Worm (Caenorhabditis elegans) whole organism, dauer: ENCODE data around the gene scl-24.
"Not testable (repeated sequence)": the region's sequence is repeated elsewhere in the genome, so short reads cannot be mapped to it uniquely, and the experiment has no call there.

Source experiments
- unc-62 ChIP-seq: sonication (generic microtip); optimal IDR thresholded peaks from 2 replicates; lab custom pipeline; 2017; ENCODE audit warnings: missing biosample characterization, missing genetic modification reagents, missing genetic modification characterization

scl-24 gene

DNA sequence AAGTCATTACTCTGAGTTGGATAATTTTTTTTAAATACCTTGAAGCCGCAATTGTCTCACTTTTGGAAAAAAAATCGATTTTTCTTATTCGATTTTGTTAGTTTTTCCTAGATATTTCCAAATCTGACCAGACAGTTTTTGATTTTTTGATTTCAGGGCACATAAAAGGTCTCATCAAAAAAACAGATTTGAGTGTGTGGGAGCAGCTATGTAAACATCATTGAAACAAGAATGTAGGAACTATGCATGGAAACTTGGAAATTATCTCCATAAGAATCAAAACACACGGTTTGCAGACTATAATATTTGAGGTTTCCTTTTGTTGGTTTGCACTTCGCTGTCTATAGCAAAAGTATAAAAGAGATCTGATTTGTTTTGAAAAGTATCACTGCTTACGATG is at the start of gene scl-24:
Gene scl-24, plus strand, starts transcription at position 301 of the 400 bp plus-strand sequence.
- TF ChIP-seq unc-62 (GFP tag; lab: Kevin White, UChicago), result no peak

DNA sequence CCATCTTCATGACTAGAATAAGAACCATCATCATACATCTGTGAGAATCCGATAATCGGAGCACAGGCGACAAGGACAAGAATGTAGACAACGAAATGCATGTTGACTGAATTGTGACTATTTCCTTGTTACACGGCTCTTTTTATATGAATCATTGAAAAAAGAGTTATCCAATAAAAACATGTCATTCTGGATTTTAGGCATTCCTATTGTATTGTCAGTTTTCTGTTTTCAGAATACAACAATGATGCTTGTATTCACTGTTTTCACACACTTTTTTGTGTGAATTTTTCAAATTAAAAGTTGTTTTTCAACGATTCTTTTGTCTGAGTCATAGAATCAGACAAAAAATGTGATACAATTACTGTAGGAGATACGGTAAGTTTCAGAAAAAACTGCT is 49.6 kb upstream of the scl-24 start, which contains the start of gene F20E11.18:
Gene F20E11.18, minus strand, starts transcription at position 101 of the 400 bp plus-strand sequence.
- TF ChIP-seq unc-62 (GFP tag; lab: Kevin White, UChicago), result no peak

DNA sequence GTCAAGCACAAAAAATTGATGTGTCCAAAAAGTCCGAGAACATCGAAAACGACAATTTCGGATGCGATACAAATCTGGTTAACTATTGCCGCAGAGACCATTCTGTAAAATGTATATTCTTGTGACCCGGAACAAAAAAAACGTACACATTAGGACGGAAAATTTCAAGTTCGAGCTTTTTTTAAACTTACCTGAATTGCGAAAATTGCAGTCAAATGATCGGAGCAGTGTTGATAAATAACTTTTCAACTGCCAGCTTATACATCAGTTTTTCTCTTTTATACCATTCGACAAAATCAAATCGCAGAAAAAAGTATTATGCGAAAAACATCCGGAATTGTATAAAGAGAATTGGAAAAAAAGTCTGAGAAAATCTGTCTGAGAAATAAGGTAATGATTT is 47.8 kb upstream of the scl-24 start, which contains the start of gene srsx-2:
Gene srsx-2, minus strand, starts transcription at position 101 of the 400 bp plus-strand sequence.
- TF ChIP-seq unc-62 (GFP tag; lab: Kevin White, UChicago), result no peak

DNA sequence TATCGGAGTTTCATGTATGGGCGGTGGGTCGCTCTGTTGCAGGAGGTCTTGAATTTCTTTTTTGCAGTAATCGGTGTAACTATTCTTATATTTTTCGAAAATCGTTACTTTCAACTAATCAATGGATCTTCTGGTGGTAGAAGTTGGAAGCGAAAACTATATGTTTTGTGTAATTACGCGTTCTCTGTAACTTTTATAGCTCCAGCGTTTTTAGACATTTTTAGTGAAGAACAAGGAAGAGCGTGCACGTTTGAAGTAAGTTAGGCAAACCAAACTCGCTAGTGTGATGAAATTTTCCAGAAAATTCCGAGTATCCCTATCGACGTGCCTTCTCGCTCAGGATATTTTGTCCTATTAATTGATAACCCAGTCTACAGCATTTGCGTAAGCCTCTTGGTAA is 46.7 kb upstream of the scl-24 start, which contains the start of gene srh-154:
Gene srh-154, plus strand, starts transcription at position 301 of the 400 bp plus-strand sequence.
- TF ChIP-seq unc-62 (GFP tag; lab: Kevin White, UChicago), result no peak

DNA sequence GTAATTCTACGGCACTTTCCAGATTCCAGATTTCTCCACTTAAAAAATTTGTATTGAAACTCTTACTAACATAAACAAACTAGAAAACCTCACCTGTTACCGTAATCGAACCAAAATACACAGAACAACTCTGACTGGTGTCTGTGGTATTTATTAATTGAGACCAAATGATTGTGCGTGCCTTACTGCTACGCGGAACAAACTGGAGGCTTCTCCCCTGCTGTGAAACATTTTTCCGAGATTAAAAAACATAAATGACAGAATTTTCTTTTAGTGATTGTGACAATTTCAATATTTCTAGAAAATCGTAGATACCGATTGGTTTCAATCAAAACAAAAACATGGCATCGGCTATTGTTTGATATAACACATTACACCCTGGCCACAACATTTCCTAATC is 36.3 kb upstream of the scl-24 start:
- TF ChIP-seq unc-62 (GFP tag; lab: Kevin White, UChicago), result no peak

DNA sequence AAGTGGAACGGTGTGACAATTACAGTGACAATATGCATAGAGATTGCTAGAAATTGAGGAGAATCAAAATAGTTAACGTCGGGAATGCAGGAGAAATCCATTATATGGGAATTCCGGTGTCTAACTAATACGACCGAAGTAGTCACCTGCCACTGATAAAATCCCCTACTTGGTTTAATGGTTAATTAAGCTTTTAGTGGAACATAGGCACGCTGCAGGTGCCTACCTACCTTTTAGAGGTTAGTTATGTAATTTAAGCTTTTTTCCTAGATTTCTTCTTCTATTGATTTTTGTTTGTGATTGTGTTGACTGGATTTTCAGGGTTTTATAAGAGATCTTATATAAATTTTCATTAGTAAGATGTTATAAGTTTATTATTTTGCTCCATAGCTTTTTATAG is 29.9 kb upstream of the scl-24 start, which contains the start of gene srh-203:
Gene srh-203, minus strand, starts transcription at position 101 of the 400 bp plus-strand sequence.
- TF ChIP-seq unc-62 (GFP tag; lab: Kevin White, UChicago), result not testable (repeated sequence)

DNA sequence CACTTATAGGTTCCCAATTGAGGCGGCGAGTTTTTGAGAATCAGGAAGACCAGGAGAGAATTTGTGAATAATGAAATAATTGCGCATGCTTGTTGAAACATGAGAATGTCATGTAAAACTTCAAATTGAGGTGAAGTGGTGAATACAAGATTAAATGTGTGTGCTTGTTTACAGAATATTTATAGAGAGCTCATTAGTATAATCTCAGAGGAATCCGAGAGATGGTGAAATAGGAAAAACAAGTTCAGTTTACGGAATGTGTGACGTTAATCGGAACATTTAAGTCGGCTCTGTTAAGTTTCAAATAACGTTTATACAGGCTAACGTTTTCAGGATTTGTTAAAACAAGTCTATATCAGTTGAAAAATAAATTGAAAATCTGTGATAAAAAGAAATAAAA is 28.1 kb upstream of the scl-24 start, which contains the start of gene str-200:
Gene str-200, minus strand, starts transcription at position 101 of the 400 bp plus-strand sequence.
- TF ChIP-seq unc-62 (GFP tag; lab: Kevin White, UChicago), result no peak

DNA sequence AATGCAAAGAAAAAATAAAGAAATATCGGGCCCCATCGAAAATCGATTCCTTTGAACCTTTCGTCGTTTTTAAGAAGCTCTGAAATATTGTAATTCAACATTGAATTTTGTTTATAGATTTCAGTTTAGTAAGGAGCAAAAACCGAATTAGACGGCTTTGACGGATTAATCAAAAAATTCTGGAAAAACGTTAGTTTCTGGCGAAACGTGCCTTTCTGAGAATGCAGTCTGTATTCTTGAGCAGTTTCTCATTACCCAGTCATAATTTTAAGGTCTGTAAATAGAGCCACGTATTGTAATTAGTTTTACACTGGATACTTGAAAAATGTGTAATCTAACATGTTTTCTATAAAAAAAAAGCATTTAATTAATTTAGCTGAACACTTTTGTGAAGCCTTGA is 26.1 kb upstream of the scl-24 start, which contains the start of gene srz-48:
Gene srz-48, minus strand, starts transcription at position 101 of the 400 bp plus-strand sequence.
- no peak for TF ChIP-seq unc-62 (GFP tag; lab: Kevin White, UChicago)

DNA sequence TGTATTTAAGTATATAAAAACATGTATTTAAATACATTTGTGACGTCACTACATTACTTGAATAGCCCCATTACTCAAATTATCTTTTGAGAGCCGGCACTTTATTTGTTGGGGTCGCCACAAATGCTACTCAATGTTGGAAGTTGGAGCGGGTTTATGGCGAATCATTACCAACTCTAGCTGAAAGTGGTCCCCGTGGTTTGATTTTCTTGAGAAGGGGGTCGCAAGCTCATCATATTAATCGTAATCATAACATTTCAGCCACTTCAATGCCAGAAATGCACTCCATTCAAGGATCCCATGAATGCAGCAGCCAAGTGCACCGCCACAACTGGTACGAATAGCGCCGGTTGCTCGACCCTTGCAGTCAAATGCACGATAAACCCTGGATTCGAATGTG is 21.9 kb upstream of the scl-24 start, which contains the start of gene F20E11.7:
Gene F20E11.7, plus strand, starts transcription at position 301 of the 400 bp plus-strand sequence.
- not testable (repeated sequence) for TF ChIP-seq unc-62 (GFP tag; lab: Kevin White, UChicago)

DNA sequence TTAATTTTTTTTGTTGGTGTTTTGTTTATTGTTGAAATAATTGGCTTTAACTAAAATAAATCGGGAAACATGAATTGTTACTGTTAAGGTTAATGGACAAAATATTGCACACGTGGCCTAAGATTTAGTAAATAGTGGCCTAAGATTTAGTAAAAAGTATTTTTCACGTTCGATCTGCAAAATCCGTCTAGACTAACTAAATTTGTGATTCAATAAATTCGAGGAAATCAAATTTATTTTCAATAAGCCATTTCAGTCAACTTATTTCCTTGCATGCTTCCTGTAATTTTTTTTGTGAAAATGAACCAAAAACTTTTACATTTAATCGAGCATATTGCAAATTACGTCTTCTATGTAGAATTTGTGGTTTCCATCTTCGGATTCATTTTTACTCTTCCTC is 19.4 kb upstream of the scl-24 start, which contains the start of gene srw-72:
Gene srw-72, plus strand, starts transcription at position 301 of the 400 bp plus-strand sequence.
- TF ChIP-seq unc-62 (GFP tag; lab: Kevin White, UChicago), result no peak

DNA sequence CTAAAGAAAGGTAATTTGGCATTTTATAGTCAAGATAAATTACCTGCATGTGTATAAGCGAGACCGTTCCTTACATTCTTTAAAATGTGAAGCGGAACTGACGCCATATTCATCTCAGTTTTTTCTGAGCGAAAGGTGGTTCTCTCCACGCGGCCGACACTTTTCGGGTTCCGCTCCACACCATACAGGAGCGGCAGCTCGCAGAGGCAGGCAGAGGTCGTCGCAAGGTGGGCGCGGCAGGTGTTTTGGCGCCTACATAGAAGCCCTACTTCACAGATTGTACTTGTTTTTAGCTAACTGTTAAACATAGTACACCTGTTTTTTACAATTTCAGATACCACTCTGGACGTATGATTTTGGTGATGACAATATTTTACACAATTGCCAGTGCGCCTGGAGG is 18.3 kb upstream of the scl-24 start:
- no peak for TF ChIP-seq unc-62 (GFP tag; lab: Kevin White, UChicago)

DNA sequence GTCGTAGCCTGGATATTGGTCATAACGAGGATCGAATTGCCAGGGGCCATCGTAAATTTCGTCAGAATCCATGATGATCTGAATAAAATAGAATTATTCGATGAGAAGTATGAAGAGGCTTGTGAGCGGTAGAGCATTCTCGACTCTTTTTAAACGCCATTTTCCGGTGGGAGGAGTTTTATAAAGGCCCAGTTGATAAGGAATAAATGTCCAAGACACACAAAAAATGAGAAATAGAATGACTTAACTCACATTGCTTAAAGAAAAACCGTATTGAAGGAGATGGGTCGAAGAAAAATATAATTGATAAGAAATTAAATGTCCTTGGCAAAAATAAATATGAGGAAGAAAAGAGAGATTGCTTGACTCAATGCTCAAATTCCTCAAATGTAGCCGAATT is 17.0 kb upstream of the scl-24 start, which contains the start of gene F20E11.17:
Gene F20E11.17, minus strand, starts transcription at position 101 of the 400 bp plus-strand sequence.
- TF ChIP-seq unc-62 (GFP tag; lab: Kevin White, UChicago), result no peak

DNA sequence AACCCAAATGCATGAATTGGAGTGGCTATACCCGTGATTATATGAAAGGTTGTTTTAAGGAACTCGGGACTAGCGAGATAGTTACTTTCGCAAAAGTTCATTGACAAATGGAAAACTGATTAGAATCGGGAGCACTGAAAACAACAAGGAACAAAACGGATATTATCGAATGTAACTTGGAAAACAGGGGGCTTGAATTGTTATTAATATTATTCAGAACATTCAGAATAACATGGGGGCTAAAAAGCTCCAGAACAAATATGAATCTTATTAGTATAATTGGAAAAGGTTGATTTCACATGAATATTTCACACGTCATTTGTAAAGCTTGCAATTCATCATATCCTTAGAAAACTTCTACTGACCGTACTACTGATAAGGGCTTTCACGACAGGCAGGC is 14.6 kb upstream of the scl-24 start, which contains the start of gene srh-235:
Gene srh-235, minus strand, starts transcription at position 101 of the 400 bp plus-strand sequence.
- no peak for TF ChIP-seq unc-62 (GFP tag; lab: Kevin White, UChicago)

DNA sequence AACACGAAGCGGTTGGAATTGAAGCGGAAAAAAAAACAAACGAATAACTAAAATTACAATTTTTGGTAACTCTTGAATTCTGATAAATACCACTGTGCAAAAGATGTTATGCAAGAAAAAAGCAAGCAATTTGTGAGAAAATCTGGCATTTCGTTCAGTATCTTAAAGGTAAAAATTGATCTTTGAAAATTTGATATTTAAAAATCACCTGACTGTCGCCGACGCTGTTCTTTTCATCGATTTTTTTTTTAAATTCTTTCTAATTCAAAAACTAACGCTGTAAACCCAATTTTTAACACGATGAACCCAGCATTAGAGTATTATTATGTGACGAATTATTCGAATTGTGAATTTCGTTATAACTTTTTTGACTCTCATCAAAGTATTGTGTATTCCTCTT is 12.4 kb upstream of the scl-24 start, which contains the start of gene srh-123:
Gene srh-123, plus strand, starts transcription at position 301 of the 400 bp plus-strand sequence.
- no peak for TF ChIP-seq unc-62 (GFP tag; lab: Kevin White, UChicago)

DNA sequence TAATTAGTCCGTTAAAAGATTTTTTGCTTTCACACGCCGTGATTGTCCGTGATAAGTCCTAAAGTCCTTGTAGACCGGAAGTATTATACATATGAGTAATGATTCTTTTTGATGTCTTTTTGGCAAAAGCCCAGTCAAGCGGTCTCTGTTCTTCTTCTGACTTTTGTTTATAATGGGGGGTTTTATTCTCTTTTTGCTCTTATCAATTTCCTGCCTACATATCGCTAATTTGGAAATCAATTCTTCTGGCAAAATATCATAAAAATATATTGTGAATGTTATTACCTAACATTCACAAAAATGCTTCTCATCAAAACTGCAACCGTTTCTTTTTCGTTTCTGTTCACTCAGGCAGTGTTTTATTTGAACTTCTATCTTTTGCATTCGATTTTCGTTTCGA is 9.6 kb upstream of the scl-24 start, which contains the start of gene srbc-61:
Gene srbc-61, plus strand, starts transcription at position 301 of the 400 bp plus-strand sequence.
- no peak for TF ChIP-seq unc-62 (GFP tag; lab: Kevin White, UChicago)

DNA sequence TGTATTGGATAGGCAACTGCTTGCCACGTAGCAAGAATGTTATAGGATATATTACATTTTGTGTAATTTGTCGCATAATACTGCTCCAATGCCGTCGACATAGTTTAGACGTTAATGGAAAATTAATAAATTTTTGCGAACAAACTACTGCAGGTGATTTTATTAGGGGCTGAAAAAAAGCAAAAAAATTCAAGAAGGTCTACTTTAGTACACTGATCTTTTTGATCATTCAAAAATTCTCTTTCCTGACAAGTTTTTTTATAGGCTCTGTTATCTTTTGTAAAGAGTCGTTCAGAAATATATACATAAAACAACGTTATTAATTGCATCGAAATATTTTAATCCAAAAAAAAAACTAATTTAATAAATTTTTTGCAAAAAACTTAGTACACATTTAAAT is 1.1 kb upstream of the scl-24 start, which contains the start of gene srh-111:
Gene srh-111, minus strand, starts transcription at position 101 of the 400 bp plus-strand sequence.
- no peak for TF ChIP-seq unc-62 (GFP tag; lab: Kevin White, UChicago)

DNA sequence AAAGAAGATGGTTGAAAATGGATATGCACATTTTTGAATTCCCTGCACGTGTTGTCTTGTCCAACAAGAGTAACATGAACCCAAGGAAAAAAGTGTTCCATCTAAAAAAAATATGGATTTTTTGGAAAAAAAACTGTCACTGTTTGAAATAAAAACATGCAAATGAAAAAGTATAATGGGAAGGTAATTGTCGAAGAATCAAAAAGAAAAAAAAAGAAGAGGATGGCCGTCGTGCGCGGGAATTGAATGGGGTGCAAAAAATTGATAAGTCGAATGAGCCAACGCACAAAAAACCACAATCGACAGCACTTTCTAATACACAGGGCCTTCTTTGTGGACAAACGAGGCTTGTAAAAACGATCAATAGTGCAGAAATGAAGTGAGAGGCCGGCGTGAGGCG is 7.6 kb downstream of the scl-24 start, which contains the start of gene fbxa-102:
Gene fbxa-102, minus strand, starts transcription at position 101 of the 400 bp plus-strand sequence.
- TF ChIP-seq unc-62 (GFP tag; lab: Kevin White, UChicago), result no peak
